Fruit fly (Drosophila melanogaster): ENCODE results near the gene Pde11.

The Pde11 gene

DNA sequence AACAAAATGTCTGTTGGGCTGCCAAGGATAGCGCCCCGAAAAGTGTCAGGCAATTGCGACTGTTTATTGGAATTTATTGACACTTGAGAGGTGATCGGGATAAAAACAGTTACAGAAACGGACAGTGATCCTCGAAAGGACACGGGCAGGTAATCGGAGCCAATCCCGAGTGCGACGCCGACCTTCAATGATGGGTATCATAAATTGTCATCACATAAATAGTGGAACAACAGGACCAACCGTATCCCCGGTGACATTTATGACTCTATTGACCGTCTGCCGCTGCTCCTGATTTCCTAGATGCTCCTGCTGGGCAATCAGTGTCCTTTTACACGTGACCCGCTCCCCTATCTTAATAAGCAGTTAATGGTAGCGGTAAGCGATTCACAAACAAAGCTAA, 9.0 kb upstream of the Pde11 start:
- TF ChIP-seq tai (GFP tag; optimal IDR thresholded peaks at IDR 0.05) = no peak
- no peak for TF ChIP-seq Dif (GFP tag; optimal IDR thresholded peaks at IDR 0.05; ENCODE audit: partially characterized antibody)
- no peak for TF ChIP-seq Mio (GFP tag; optimal IDR thresholded peaks at IDR 0.05)
- no peak for TF ChIP-seq CG32264 (GFP tag; optimal IDR thresholded peaks at IDR 0.05)
- no peak for TF ChIP-seq h (GFP tag; optimal IDR thresholded peaks at IDR 0.05)
- TF ChIP-seq usp (GFP tag; optimal IDR thresholded peaks at IDR 0.05) = no peak
- no peak for TF ChIP-seq foxo (GFP tag; optimal IDR thresholded peaks at IDR 0.05)
- no peak for TF ChIP-seq GATAd (GFP tag; optimal IDR thresholded peaks at IDR 0.05)

DNA sequence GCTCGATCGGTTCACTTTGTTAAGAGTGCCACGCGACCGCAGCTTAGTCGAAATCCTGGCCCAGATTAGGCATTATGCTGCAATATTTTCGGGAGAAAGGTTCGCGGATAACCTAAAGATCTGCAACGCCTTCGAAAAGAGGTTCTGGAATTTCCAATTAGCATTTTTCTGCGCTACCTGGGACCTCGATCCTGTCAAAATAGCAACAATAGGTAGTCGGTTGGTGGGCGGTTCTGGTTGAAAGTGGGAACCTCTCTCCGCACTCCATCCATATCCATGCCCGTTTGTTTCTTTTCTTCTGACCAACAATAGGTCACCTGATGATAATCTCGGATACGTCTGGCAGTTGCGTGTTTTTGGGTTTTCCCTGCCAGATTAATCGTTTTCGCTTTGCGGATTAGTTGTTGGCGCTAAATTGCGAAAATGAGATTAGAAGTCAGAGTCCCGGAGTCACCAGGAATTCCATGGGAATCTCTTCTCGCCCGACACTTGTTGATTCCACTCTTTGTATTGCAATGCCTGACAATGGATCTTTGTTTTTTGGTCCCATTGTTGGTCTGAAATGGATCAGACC, 8.1 kb upstream of the Pde11 start:
- TF ChIP-seq woc (GFP tag; optimal IDR thresholded peaks at IDR 0.05) (no peak), rgr (GFP tag; optimal IDR thresholded peaks at IDR 0.05) (no peak), Jra (GFP tag; optimal IDR thresholded peaks at IDR 0.05) (no peak), dl (GFP tag; optimal IDR thresholded peaks at IDR 0.05; ENCODE audit: insufficient read depth in 1 of 2, partially characterized antibody in 2 of 2) (no peak)

DNA sequence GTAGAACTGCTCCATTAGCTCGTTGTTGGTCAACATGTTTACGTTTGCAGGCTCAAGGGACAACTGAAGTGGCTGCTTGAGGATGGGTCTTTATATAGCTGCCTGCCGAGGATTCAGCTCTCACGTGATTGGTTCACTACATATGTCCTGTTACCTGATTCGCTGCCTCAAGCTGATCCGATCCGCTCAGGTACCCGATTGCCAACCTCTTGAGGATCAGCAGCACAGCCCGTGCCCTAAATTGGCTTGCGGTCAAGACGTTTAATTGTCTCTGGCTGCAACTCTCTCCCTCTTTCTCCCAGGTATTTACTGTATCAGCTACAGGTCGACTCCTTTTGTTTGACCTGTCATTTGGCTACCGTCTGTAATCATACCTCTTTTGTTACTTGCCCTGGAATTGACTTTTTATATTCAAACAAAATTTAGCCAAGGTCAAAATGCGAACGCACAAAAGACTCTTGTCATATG, 6.8 kb upstream of the Pde11 start, which contains the start of gene amos:
Gene amos, minus strand, starts transcription at position 51 of the 468 bp plus-strand sequence.
- no peak for TF ChIP-seq ey (GFP tag; optimal IDR thresholded peaks at IDR 0.05)
- no peak for TF ChIP-seq CG32264 (GFP tag; optimal IDR thresholded peaks at IDR 0.05)
- no peak for TF ChIP-seq Hr78 (GFP tag; optimal IDR thresholded peaks at IDR 0.05)
- TF ChIP-seq Vsx2 (GFP tag; optimal IDR thresholded peaks at IDR 0.05; ENCODE audit: partially characterized antibody) = no peak
- no peak for TF ChIP-seq Hr83 (GFP tag; optimal IDR thresholded peaks at IDR 0.05; ENCODE audit: poor library complexity, severe bottlenecking)
- TF ChIP-seq HLH106 (tag; optimal IDR thresholded peaks at IDR 0.05) = no peak
- no peak for TF ChIP-seq woc (GFP tag; optimal IDR thresholded peaks at IDR 0.05)
- TF ChIP-seq sv (GFP tag; optimal IDR thresholded peaks at IDR 0.05) = no peak
- no peak for TF ChIP-seq Myc (optimal IDR thresholded peaks at IDR 0.05)
- TF ChIP-seq Mio (GFP tag; optimal IDR thresholded peaks at IDR 0.05) = no peak
- no peak for TF ChIP-seq GATAd (GFP tag; optimal IDR thresholded peaks at IDR 0.05)
- no peak for TF ChIP-seq brk (GFP tag; optimal IDR thresholded peaks at IDR 0.05)
- TF ChIP-seq usp (GFP tag; optimal IDR thresholded peaks at IDR 0.05) = no peak
- no peak for TF ChIP-seq br (GFP tag; optimal IDR thresholded peaks at IDR 0.05)
- TF ChIP-seq Abd-B (GFP tag; optimal IDR thresholded peaks at IDR 0.05) = no peak
- no peak for TF ChIP-seq fru (GFP tag; optimal IDR thresholded peaks at IDR 0.05)
- TF ChIP-seq N (GFP tag; optimal IDR thresholded peaks at IDR 0.05) = no peak
- TF ChIP-seq OdsH (GFP tag; optimal IDR thresholded peaks at IDR 0.05) = no peak
- no peak for TF ChIP-seq pan (optimal IDR thresholded peaks at IDR 0.05)

DNA sequence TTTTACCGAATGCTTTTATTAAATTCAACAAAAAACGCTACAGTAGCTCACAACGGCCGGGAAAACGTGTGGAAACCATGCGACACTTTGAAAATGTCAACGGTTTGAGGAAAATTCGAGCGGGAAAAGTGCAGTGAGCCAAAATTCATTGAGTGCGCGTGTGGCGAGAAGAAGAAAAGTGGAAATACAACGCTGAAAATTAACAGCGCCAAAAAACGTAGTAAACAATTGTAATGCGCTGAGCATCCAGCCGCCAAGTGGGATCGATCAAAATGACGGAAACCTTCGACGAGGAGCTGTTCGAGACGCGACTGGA, 758 bp upstream of the Pde11 start:
- TF ChIP-seq HLH106 (tag; optimal IDR thresholded peaks at IDR 0.05) = no peak
- TF ChIP-seq jim (GFP tag; optimal IDR thresholded peaks at IDR 0.05) = no peak
- TF ChIP-seq Hr83 (GFP tag; optimal IDR thresholded peaks at IDR 0.05; ENCODE audit: poor library complexity, severe bottlenecking) = no peak
- no peak for TF ChIP-seq Hr78 (GFP tag; optimal IDR thresholded peaks at IDR 0.05)
- TF ChIP-seq Dfd (GFP tag; optimal IDR thresholded peaks at IDR 0.05) = no peak
- TF ChIP-seq Hnf4 (GFP tag; optimal IDR thresholded peaks at IDR 0.05) = no peak
- TF ChIP-seq sage (GFP tag; optimal IDR thresholded peaks at IDR 0.05) = no peak
- TF ChIP-seq Myc (optimal IDR thresholded peaks at IDR 0.05) = no peak
- no peak for TF ChIP-seq foxo (GFP tag; optimal IDR thresholded peaks at IDR 0.05)
- TF ChIP-seq CG32264 (GFP tag; optimal IDR thresholded peaks at IDR 0.05) = no peak
- no peak for TF ChIP-seq Dif (GFP tag; optimal IDR thresholded peaks at IDR 0.05; ENCODE audit: partially characterized antibody)
- TF ChIP-seq Vsx2 (GFP tag; optimal IDR thresholded peaks at IDR 0.05; ENCODE audit: partially characterized antibody) = no peak
- TF ChIP-seq brk (GFP tag; optimal IDR thresholded peaks at IDR 0.05) = no peak
- TF ChIP-seq h (GFP tag; optimal IDR thresholded peaks at IDR 0.05) = no peak
- TF ChIP-seq Jra (GFP tag; optimal IDR thresholded peaks at IDR 0.05) = no peak
- no peak for TF ChIP-seq psq (GFP tag; optimal IDR thresholded peaks at IDR 0.05)

DNA sequence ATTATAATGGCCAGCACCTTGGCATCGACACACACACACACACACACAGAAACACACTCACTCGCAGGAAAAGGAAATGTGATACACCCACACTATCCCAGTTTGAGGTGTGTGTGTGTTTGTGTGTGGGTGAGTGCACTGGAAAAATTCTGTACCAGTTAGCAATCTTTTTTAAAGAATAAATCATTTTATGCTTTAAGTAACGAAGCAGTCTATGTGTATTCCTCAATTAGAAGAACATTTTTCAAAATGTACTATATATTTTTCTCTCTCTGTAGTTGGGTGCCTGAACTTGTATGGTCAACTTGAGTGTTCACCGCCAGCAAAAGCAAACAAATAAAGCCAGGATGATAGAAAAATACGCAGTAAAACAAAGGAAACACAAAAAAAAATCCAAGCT, 5.5 kb downstream of the Pde11 start:
- TF ChIP-seq HLH106 (tag; optimal IDR thresholded peaks at IDR 0.05) = no peak
- no peak for TF ChIP-seq Rel (GFP tag; optimal IDR thresholded peaks at IDR 0.05)
- TF ChIP-seq Rel (tag; optimal IDR thresholded peaks at IDR 0.05) = no peak
- TF ChIP-seq woc (GFP tag; optimal IDR thresholded peaks at IDR 0.05) = no peak
- no peak for TF ChIP-seq GATAd (GFP tag; optimal IDR thresholded peaks at IDR 0.05)
- TF ChIP-seq psq (GFP tag; optimal IDR thresholded peaks at IDR 0.05) = no peak
- no peak for TF ChIP-seq CG32264 (GFP tag; optimal IDR thresholded peaks at IDR 0.05)
- no peak for TF ChIP-seq brk (GFP tag; optimal IDR thresholded peaks at IDR 0.05)
- no peak for TF ChIP-seq Dif (GFP tag; optimal IDR thresholded peaks at IDR 0.05; ENCODE audit: partially characterized antibody)
- no peak for TF ChIP-seq Dfd (GFP tag; optimal IDR thresholded peaks at IDR 0.05)
- no peak for TF ChIP-seq N (GFP tag; optimal IDR thresholded peaks at IDR 0.05)
- no peak for TF ChIP-seq Sp1 (GFP tag; optimal IDR thresholded peaks at IDR 0.05)
- no peak for TF ChIP-seq rgr (GFP tag; optimal IDR thresholded peaks at IDR 0.05)
- TF ChIP-seq CG9705 (GFP tag; optimal IDR thresholded peaks at IDR 0.05) = no peak
- TF ChIP-seq pan (optimal IDR thresholded peaks at IDR 0.05) = no peak
- no peak for TF ChIP-seq dl (GFP tag; optimal IDR thresholded peaks at IDR 0.05; ENCODE audit: insufficient read depth in 1 of 2, partially characterized antibody in 2 of 2)
- TF ChIP-seq Hnf4 (GFP tag; optimal IDR thresholded peaks at IDR 0.05) = no peak
- no peak for TF ChIP-seq foxo (GFP tag; optimal IDR thresholded peaks at IDR 0.05)
